Worm (Caenorhabditis elegans) whole organism, late embryonic: Measurements from ENCODE around the gene Y40B10A.9.
"Not testable (repeated sequence)": the region's sequence is repeated elsewhere in the genome, so short reads cannot be mapped to it uniquely, and the experiment has no call there.

Source experiments
- F13H6.1 ChIP-seq: sonication (generic microtip); optimal IDR thresholded peaks from 2 replicates; lab custom pipeline; 2016; ENCODE audit warnings: missing genetic modification characterization, missing compliant biosample characterization
- T23F11.4 ChIP-seq: fragments of 200-800 bp; sonication (Bioruptor generic); optimal IDR thresholded peaks from 2 replicates; lab custom pipeline; 2018; ENCODE audit warnings: mild to moderate bottlenecking, missing genetic modification characterization, missing compliant biosample characterization
- ceh-14 ChIP-seq: sonication (generic microtip); optimal IDR thresholded peaks from 2 replicates; lab custom pipeline; 2016; ENCODE audit warnings: missing genotype, missing genetic modification characterization, missing compliant biosample characterization
- ceh-31 ChIP-seq: sonication (generic microtip); optimal IDR thresholded peaks from 2 replicates; lab custom pipeline; 2016; ENCODE audit warnings: missing genetic modification characterization, missing compliant biosample characterization
- ets-4 ChIP-seq: sonication (generic microtip); optimal IDR thresholded peaks from 2 replicates; lab custom pipeline; 2016; ENCODE audit warnings: missing genetic modification characterization, missing compliant biosample characterization
- hlh-6 ChIP-seq: sonication (generic microtip); optimal IDR thresholded peaks from 2 replicates; lab custom pipeline; 2016; ENCODE audit warnings: missing genotype, missing genetic modification characterization, missing compliant biosample characterization
- nfya-1 ChIP-seq: sonication (generic microtip); optimal IDR thresholded peaks from 2 replicates; lab custom pipeline; 2017; ENCODE audit warnings: missing genetic modification characterization, mild to moderate bottlenecking, missing compliant biosample characterization, antibody characterized with exemption, moderate library complexity
- pha-4 ChIP-seq: fragments of 150-350 bp; optimal IDR thresholded peaks from 2 replicates; lab custom pipeline; 2018; ENCODE audit warnings: missing biosample characterization, missing genetic modification reagents, missing genetic modification characterization
- pqm-1 ChIP-seq: sonication (generic microtip); optimal IDR thresholded peaks from 2 replicates; lab custom pipeline; 2016; ENCODE audit warnings: missing genetic modification characterization, missing compliant biosample characterization
- pros-1 ChIP-seq: fragments of 150-350 bp; optimal IDR thresholded peaks from 2 replicates; lab custom pipeline; 2014; ENCODE audit warnings: missing biosample characterization, missing genetic modification reagents, missing genetic modification characterization
- syd-9 ChIP-seq: sonication (generic microtip); optimal IDR thresholded peaks from 2 replicates; lab custom pipeline; 2016; ENCODE audit warnings: mild to moderate bottlenecking, missing genetic modification characterization, moderate library complexity, missing compliant biosample characterization
- tbx-2 ChIP-seq: sonication (generic microtip); optimal IDR thresholded peaks from 2 replicates; lab custom pipeline; 2016; ENCODE audit warnings: missing genetic modification characterization, missing compliant biosample characterization
- unc-86 ChIP-seq: sonication (generic microtip); optimal IDR thresholded peaks from 2 replicates; lab custom pipeline; 2016; ENCODE audit warnings: missing genetic modification characterization, missing compliant biosample characterization

DNA sequence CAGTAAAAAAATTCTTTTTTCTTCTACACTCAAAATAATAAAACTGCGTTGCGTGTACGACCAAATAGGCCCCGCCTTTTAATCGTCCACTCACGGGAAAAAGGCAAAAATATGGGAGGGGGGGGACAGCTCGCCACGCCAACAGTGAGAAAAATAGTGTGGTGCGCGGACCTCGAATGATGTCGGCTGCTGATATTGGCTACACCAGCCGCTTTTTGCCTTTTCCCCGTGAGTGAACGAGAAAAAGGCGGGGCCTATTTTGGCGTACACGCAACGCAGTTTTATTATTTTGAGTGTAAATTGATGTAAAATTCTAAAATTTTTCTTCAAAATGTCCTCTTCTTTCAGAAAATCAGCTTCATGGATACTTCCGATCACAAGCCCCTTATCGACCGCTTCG is 17.6 kb upstream of the Y40B10A.9 start, which contains the start of gene ztf-28:
- TF ChIP-seq T23F11.4 (GFP tag; lab: Kevin White, UChicago); ceh-31 (tag; lab: Kevin White, UChicago); ets-4 (tag; lab: Kevin White, UChicago); pros-1 (tag; lab: Kevin White, UChicago); ceh-14 (tag; lab: Kevin White, UChicago); unc-86 (tag; lab: Kevin White, UChicago); nfya-1 (tag; lab: Kevin White, UChicago); hlh-6 (tag; lab: Kevin White, UChicago); F13H6.1; pqm-1 (tag; lab: Kevin White, UChicago); pha-4 (tag; lab: Kevin White, UChicago); syd-9 (tag; lab: Kevin White, UChicago); tbx-2 (tag; lab: Kevin White, UChicago): not testable (repeated sequence)
